Fruit fly (Drosophila melanogaster): ENCODE results near the gene BBS8.

The BBS8 gene

DNA sequence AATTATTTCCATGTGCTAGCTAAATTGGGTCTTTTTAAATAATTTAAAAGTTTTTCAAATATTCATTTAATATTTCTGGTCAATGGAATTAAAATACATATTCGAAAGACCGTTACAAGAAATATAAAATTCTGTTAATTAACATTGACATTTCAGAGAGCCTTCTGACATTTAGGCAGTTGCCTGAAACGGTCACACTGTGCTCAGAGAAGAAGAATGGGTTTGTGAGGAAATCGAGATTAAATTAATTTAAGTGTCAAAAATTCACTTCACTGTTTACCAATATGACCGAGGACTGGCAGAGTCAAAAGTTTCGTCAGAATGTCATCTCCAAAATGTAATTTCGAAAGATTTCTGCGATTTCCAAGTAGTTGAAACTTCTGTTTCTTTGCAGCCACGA lies 50.2 kb downstream of the BBS8 start, which contains the start of gene MED15:
Gene MED15 (plus strand): TSS at position 185 of the 400 bp plus-strand sequence.
- TF ChIP-seq CTCF (optimal IDR thresholded peaks at IDR 0.05) (no peak), CG8478 (optimal IDR thresholded peaks at IDR 0.05) (no peak)

Measured in S2 (cell line).